Fruit fly (Drosophila melanogaster): ENCODE results near the gene Lkb1.

Lkb1 gene

dm6 chr3R:13715012-13715673 lies 38.8 kb downstream of the Lkb1 start, which contains the start of gene kmr (continued):
- peak; percentile 28 for TF ChIP-seq lilli (GFP tag; optimal IDR thresholded peaks at IDR 0.05)
- TF ChIP-seq mld (GFP tag; IDR thresholded peaks at IDR 0.05; ENCODE audit: partially characterized antibody): 0 out of 3 replicates have a peak, but pooled peaks have one; percentile 24
- peak; percentile 15 for TF ChIP-seq CG8089 (GFP tag; optimal IDR thresholded peaks at IDR 0.05)
- peak; percentile 80 for TF ChIP-seq CG2199 (GFP tag; IDR thresholded peaks at IDR 0.05)
- TF ChIP-seq CG17612 (GFP tag; IDR thresholded peaks at IDR 0.05): no peak
- peak; percentile 56 for TF ChIP-seq CG13296 (GFP tag; optimal IDR thresholded peaks at IDR 0.05)
- TF ChIP-seq CG10321 (GFP tag; IDR thresholded peaks at IDR 0.05): no peak
- no peak for TF ChIP-seq D (optimal IDR thresholded peaks at IDR 0.05)
- TF ChIP-seq D (GFP tag; optimal IDR thresholded peaks at IDR 0.05): peak; percentile 29
- TF ChIP-seq Hand (GFP tag; optimal IDR thresholded peaks at IDR 0.05): peak; percentile 58
- TF ChIP-seq mirr (GFP tag; optimal IDR thresholded peaks at IDR 0.05): peak; percentile 58
- peak; percentile 21 for TF ChIP-seq CG17385 (GFP tag; optimal IDR thresholded peaks at IDR 0.05)
- peak; percentile 67 for TF ChIP-seq B-H2 (GFP tag; optimal IDR thresholded peaks at IDR 0.05)
- peak; percentile 48 for TF ChIP-seq Dad (GFP tag; optimal IDR thresholded peaks at IDR 0.05)
- peak; percentile 12 for TF ChIP-seq MESR4 (GFP tag; optimal IDR thresholded peaks at IDR 0.05)
- peak; percentile 6 for TF ChIP-seq pb (GFP tag; optimal IDR thresholded peaks at IDR 0.05)
- peak; percentile 47 for TF ChIP-seq HmgZ (tag; optimal IDR thresholded peaks at IDR 0.05)
- TF ChIP-seq CG31388 (GFP tag; optimal IDR thresholded peaks at IDR 0.05): no peak
- TF ChIP-seq CG7745 (tag; optimal IDR thresholded peaks at IDR 0.05): no peak
- peak; percentile 8; the same call in 1 of the 2 replicates for TF ChIP-seq NFAT (GFP tag; IDR thresholded peaks at IDR 0.05)
- 0 out of 3 replicates have a peak, but pooled peaks have one; percentile 22 for TF ChIP-seq CG7963 (GFP tag; IDR thresholded peaks at IDR 0.05; ENCODE audit: partially characterized antibody)
- TF ChIP-seq pho (GFP tag; optimal IDR thresholded peaks at IDR 0.05): no peak
- TF ChIP-seq sug (tag; optimal IDR thresholded peaks at IDR 0.05): peak; percentile 63
- TF ChIP-seq cas (GFP tag; IDR thresholded peaks at IDR 0.05): peak; percentile 8; the same call in 1 of the 2 replicates
- no peak for TF ChIP-seq Nf-YA (GFP tag; IDR thresholded peaks at IDR 0.05)
- TF ChIP-seq HLH4C (GFP tag; IDR thresholded peaks at IDR 0.05; ENCODE audit: partially characterized antibody): 0 out of 3 replicates have a peak, but pooled peaks have one; percentile 27
- TF ChIP-seq CG9727 (GFP tag; optimal IDR thresholded peaks at IDR 0.05): peak; percentile 3
- no peak for TF ChIP-seq CG5245 (GFP tag; optimal IDR thresholded peaks at IDR 0.05)
- no peak for TF ChIP-seq CG30403 (GFP tag; optimal IDR thresholded peaks at IDR 0.05)
- peak; percentile 49 for TF ChIP-seq CG2875 (GFP tag; optimal IDR thresholded peaks at IDR 0.05)
- peak; percentile 67; the same call in 1 of the 2 replicates for TF ChIP-seq ato (GFP tag; IDR thresholded peaks at IDR 0.05; ENCODE audit: partially characterized antibody)
- TF ChIP-seq grau (tag; optimal IDR thresholded peaks at IDR 0.05): peak; percentile 29
- no peak for TF ChIP-seq CG18262 (tag; optimal IDR thresholded peaks at IDR 0.05)
- TF ChIP-seq org-1 (GFP tag; optimal IDR thresholded peaks at IDR 0.05): peak; percentile 26
- peak; percentile 47 for TF ChIP-seq CG5180 (GFP tag; optimal IDR thresholded peaks at IDR 0.05)
- TF ChIP-seq repo (GFP tag; optimal IDR thresholded peaks at IDR 0.05): peak; percentile 15
- TF ChIP-seq Sin3A (optimal IDR thresholded peaks at IDR 0.05): no peak
- TF ChIP-seq CG4854 (GFP tag; optimal IDR thresholded peaks at IDR 0.05): peak; percentile 36
- TF ChIP-seq CG10565 (GFP tag; optimal IDR thresholded peaks at IDR 0.05): no peak
- TF ChIP-seq CG12769 (tag; optimal IDR thresholded peaks at IDR 0.05): peak; percentile 54
- TF ChIP-seq peb (GFP tag; IDR thresholded peaks at IDR 0.05): no peak
- peak; percentile 13 for TF ChIP-seq CG3163 (GFP tag; optimal IDR thresholded peaks at IDR 0.05)
- TF ChIP-seq Side (GFP tag; optimal IDR thresholded peaks at IDR 0.05): peak; percentile 49
- peak; percentile 56; the same call in 1 of the 2 replicates for TF ChIP-seq Bgb (GFP tag; IDR thresholded peaks at IDR 0.05; ENCODE audit: partially characterized antibody)
- peak; percentile 30 for TF ChIP-seq CG6254 (GFP tag; optimal IDR thresholded peaks at IDR 0.05)
- TF ChIP-seq ftz-f1 (GFP tag; optimal IDR thresholded peaks at IDR 0.05): peak; percentile 29
- TF ChIP-seq Lhr (GFP tag; optimal IDR thresholded peaks at IDR 0.05): no peak
- TF ChIP-seq HLHmδ (GFP tag; optimal IDR thresholded peaks at IDR 0.05): peak; percentile 79
- TF ChIP-seq lov (optimal IDR thresholded peaks at IDR 0.05): no peak
- peak; percentile 57; the same call in 1 of the 3 replicates for TF ChIP-seq lov (GFP tag; IDR thresholded peaks at IDR 0.05)

Data from whole organism, embryonic.